Worm (Caenorhabditis elegans): ENCODE results near the gene C07A12.7.

The C07A12.7 gene

ce11 chrX:4500499-4500898, 21.4 kb downstream of the C07A12.7 start:
- TF ChIP-seq rcor-1 (GFP tag; IDR thresholded peaks at IDR 0.05) (no peak), ztf-3 (GFP tag; optimal IDR thresholded peaks at IDR 0.05) (no peak)

DNA sequence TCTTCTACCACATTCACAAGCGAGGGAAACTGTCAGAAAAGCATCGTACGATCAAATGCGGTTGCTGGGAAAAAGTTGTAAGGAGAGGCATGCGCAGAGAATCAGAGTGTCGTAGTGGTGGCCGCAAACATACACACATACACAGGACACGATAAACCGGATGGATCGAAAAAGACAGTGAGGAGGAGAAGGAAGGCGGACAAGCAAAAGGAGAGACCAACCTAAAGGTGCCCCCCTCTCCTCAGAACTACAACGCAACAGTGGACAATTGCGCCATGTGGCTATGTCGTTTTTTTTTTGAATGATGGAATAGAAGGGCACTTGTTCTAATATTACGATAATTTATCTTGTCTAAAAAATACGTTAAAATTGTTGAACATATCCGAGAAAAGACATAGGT, 23.5 kb downstream of the C07A12.7 start:
- TF ChIP-seq nhr-80 (tag; optimal IDR thresholded peaks at IDR 0.05) (peak; percentile 2), somi-1 (GFP tag; optimal IDR thresholded peaks at IDR 0.05) (no peak), Y79H2A.3 (GFP tag; conservative IDR thresholded peaks at IDR 0.05) (no peak), nhr-90 (tag; optimal IDR thresholded peaks at IDR 0.05) (no peak), ceh-100 (GFP tag; IDR thresholded peaks at IDR 0.05) (no peak), dox-1 (GFP tag; IDR thresholded peaks at IDR 0.05) (no peak), aptf-3 (GFP tag; IDR thresholded peaks at IDR 0.05) (no peak)

DNA sequence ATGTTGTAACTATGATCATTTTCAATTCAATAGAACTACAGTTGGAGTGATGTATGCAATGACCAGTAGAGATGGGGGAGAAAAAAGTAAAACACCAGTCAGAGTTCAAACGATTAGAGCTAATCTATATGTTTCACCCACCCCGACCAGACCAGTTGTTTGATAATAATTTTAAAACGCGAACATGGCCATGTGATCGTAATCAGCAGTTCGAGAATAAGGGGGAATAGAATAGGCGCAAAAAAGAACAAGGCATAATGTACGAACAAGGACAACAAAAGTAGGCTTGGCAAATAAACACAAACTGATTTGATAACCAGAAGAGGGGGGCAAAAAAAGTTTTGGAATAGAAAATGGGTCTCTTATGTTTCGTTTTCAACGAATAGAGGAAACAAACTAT, 23.9 kb downstream of the C07A12.7 start:
- no peak for TF ChIP-seq mel-28 (tag; optimal IDR thresholded peaks at IDR 0.05; ENCODE audit: borderline replicate concordance)
- no peak for TF ChIP-seq ama-1 (optimal IDR thresholded peaks at IDR 0.05)
- TF ChIP-seq ama-1 (GFP tag; optimal IDR thresholded peaks at IDR 0.05) = no peak
- TF ChIP-seq attf-5 (GFP tag; optimal IDR thresholded peaks at IDR 0.05) = peak; percentile 26
- TF ChIP-seq nhr-80 (tag; optimal IDR thresholded peaks at IDR 0.05) = peak; percentile 87
- TF ChIP-seq xnd-1 (tag; optimal IDR thresholded peaks at IDR 0.05) = no peak
- TF ChIP-seq somi-1 (GFP tag; optimal IDR thresholded peaks at IDR 0.05) = no peak
- TF ChIP-seq nfya-2 (GFP tag; IDR thresholded peaks at IDR 0.05) = no peak
- TF ChIP-seq fkh-3 (tag; optimal IDR thresholded peaks at IDR 0.05) = no peak
- TF ChIP-seq cebp-1 (GFP tag; IDR thresholded peaks at IDR 0.05) = no peak
- peak; percentile 30 for TF ChIP-seq cebp-1 (tag; optimal IDR thresholded peaks at IDR 0.05)
- no peak for TF ChIP-seq C06A6.2 (GFP tag; conservative IDR thresholded peaks at IDR 0.05)
- TF ChIP-seq F57C9.4 (tag; optimal IDR thresholded peaks at IDR 0.05) = no peak
- no peak for TF ChIP-seq snpc-1.3 (tag; optimal IDR thresholded peaks at IDR 0.05; ENCODE audit: insufficient read depth)
- peak; percentile 45; the same call in 1 of the 2 replicates for TF ChIP-seq dox-1 (GFP tag; IDR thresholded peaks at IDR 0.05)
- no peak for TF ChIP-seq Y56A3A.18 (GFP tag; IDR thresholded peaks at IDR 0.05)
- TF ChIP-seq chd-7 (tag; optimal IDR thresholded peaks at IDR 0.05) = no peak
- no peak for TF ChIP-seq pbrm-1 (GFP tag; IDR thresholded peaks at IDR 0.05)
- TF ChIP-seq F57A8.1 (GFP tag; optimal IDR thresholded peaks at IDR 0.05) = no peak
- no peak for TF ChIP-seq dpff-1 (tag; optimal IDR thresholded peaks at IDR 0.05)

DNA sequence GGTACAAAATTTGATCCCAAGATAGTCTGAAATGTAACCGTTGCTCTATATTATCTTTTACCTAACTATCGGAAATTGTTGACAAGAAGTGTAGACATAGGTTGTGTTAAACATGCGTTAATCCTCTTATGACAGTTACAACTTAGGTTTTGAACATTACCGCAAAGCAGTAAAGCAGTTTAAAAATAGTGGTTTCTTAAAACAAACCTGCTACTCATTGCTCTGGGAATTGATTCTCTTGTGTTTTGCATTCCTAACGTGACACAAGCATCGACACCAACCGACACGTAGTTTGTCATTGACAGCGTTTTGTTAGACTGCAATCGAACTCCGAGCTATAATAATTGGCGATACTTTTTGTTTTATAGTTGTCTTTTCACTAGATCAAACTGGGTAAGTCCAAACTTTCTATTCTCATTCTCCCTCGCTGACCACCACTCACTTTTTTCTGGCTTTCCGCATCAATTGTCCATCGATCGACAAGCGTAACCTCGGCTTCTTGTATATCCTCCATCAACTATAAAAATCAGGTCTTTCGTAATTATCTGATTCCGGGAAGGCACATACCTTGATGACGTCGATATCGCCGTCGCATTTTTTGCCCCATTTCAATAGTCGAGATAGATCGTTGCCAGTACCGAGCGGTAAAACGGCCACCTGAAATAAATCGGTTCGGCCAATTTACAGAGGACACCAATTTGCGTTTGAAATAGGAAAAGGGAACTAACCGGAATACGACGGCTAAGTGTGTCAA, 26.0 kb downstream of the C07A12.7 start:
- TF ChIP-seq aptf-3 (GFP tag; IDR thresholded peaks at IDR 0.05) (no peak), D2030.7 (GFP tag; IDR thresholded peaks at IDR 0.05) (no peak), tbx-9 (tag; optimal IDR thresholded peaks at IDR 0.05; ENCODE audit: borderline replicate concordance) (no peak), somi-1 (GFP tag; optimal IDR thresholded peaks at IDR 0.05) (no peak), ets-4 (GFP tag; optimal IDR thresholded peaks at IDR 0.05) (no peak), ccch-3 (GFP tag; optimal IDR thresholded peaks at IDR 0.05) (no peak), F52B5.7 (tag; optimal IDR thresholded peaks at IDR 0.05) (no peak), lin-40 (tag; optimal IDR thresholded peaks at IDR 0.05) (no peak), snpc-1.1 (tag; optimal IDR thresholded peaks at IDR 0.05; ENCODE audit: insufficient read depth) (no peak)

Measured in whole organism, young adult.